Fruit fly (Drosophila melanogaster): ENCODE results near the gene CG42238.

Gene CG42238

dm6 chr2L:21009310-21010119 is 42.4 kb downstream of the CG42238 start (continued):
- TF ChIP-seq lilli (GFP tag; optimal IDR thresholded peaks at IDR 0.05) (peak; percentile 69), CG11504 (tag; optimal IDR thresholded peaks at IDR 0.05) (peak; percentile 81), CG8281 (tag; optimal IDR thresholded peaks at IDR 0.05) (peak; percentile 41), Myb (GFP tag; optimal IDR thresholded peaks at IDR 0.05) (peak; percentile 9), CG7556 (GFP tag; optimal IDR thresholded peaks at IDR 0.05) (peak; percentile 81), bab2 (GFP tag; optimal IDR thresholded peaks at IDR 0.05) (peak; percentile 70), Dbx (GFP tag; IDR thresholded peaks at IDR 0.05) (no peak), lmd (GFP tag; IDR thresholded peaks at IDR 0.05) (peak; percentile 70), CG15011 (GFP tag; optimal IDR thresholded peaks at IDR 0.05) (peak; percentile 18), CG1603 (tag; optimal IDR thresholded peaks at IDR 0.05) (peak; percentile 90), Awh (GFP tag; IDR thresholded peaks at IDR 0.05) (peak; percentile 87), disco-r (GFP tag; optimal IDR thresholded peaks at IDR 0.05) (peak; percentile 37), CG3281 (GFP tag; optimal IDR thresholded peaks at IDR 0.05) (no peak), toy (GFP tag; IDR thresholded peaks at IDR 0.05) (no peak), twi (tag; optimal IDR thresholded peaks at IDR 0.05) (peak; percentile 47), CHES-1-like (GFP tag; optimal IDR thresholded peaks at IDR 0.05) (peak; percentile 60), klu (GFP tag; IDR thresholded peaks at IDR 0.05) (no peak), crp (GFP tag; optimal IDR thresholded peaks at IDR 0.05) (no peak), so (GFP tag; IDR thresholded peaks at IDR 0.05) (peak; percentile 59; the same call in 1 of the 3 replicates), gfzf (GFP tag; optimal IDR thresholded peaks at IDR 0.05) (no peak), CG17186 (GFP tag; optimal IDR thresholded peaks at IDR 0.05) (peak; percentile 33), kni (GFP tag; optimal IDR thresholded peaks at IDR 0.05) (peak; percentile 56), CG7963 (GFP tag; IDR thresholded peaks at IDR 0.05; ENCODE audit: partially characterized antibody) (no peak), CG9437 (GFP tag; optimal IDR thresholded peaks at IDR 0.05) (peak; percentile 38), lbe (GFP tag; optimal IDR thresholded peaks at IDR 0.05) (peak; percentile 97), dm (GFP tag; optimal IDR thresholded peaks at IDR 0.05) (peak; percentile 35), sug (tag; optimal IDR thresholded peaks at IDR 0.05) (no peak), BtbVII (GFP tag; optimal IDR thresholded peaks at IDR 0.05) (peak; percentile 45), ham (GFP tag; IDR thresholded peaks at IDR 0.05) (no peak), CG15073 (GFP tag; optimal IDR thresholded peaks at IDR 0.05) (peak; percentile 43), corto (GFP tag; optimal IDR thresholded peaks at IDR 0.05) (peak; percentile 98), CG10321 (GFP tag; IDR thresholded peaks at IDR 0.05) (peak; percentile 13; the same call in 1 of the 2 replicates), D19A (tag; optimal IDR thresholded peaks at IDR 0.05) (peak; percentile 82), CG9727 (GFP tag; optimal IDR thresholded peaks at IDR 0.05) (peak; percentile 94), otp (GFP tag; IDR thresholded peaks at IDR 0.05) (peak; percentile 87), knrl (GFP tag; IDR thresholded peaks at IDR 0.05; ENCODE audit: partially characterized antibody) (no peak), tup (GFP tag; optimal IDR thresholded peaks at IDR 0.05) (peak; percentile 39), CG9817 (tag; optimal IDR thresholded peaks at IDR 0.05) (peak; percentile 6), CG17802 (tag; optimal IDR thresholded peaks at IDR 0.05) (peak; percentile 73), Hr78 (GFP tag; optimal IDR thresholded peaks at IDR 0.05) (peak in 1 of 2 experiments; percentile 21), CG9932 (GFP tag; IDR thresholded peaks at IDR 0.05) (no peak), CG30431 (GFP tag; optimal IDR thresholded peaks at IDR 0.05) (peak; percentile 80), Max (GFP tag; optimal IDR thresholded peaks at IDR 0.05) (peak; percentile 62), Optix (GFP tag; IDR thresholded peaks at IDR 0.05) (peak; percentile 79), Antp (GFP tag; optimal IDR thresholded peaks at IDR 0.05) (peak; percentile 77), CG7928 (GFP tag; optimal IDR thresholded peaks at IDR 0.05) (no peak), CG17328 (GFP tag; IDR thresholded peaks at IDR 0.05) (peak; percentile 91), CG6175 (GFP tag; IDR thresholded peaks at IDR 0.05) (no peak), sqz (GFP tag; optimal IDR thresholded peaks at IDR 0.05) (peak; percentile 66)
